Fruit fly (Drosophila melanogaster): ENCODE measurements around the gene Asator.

DNA sequence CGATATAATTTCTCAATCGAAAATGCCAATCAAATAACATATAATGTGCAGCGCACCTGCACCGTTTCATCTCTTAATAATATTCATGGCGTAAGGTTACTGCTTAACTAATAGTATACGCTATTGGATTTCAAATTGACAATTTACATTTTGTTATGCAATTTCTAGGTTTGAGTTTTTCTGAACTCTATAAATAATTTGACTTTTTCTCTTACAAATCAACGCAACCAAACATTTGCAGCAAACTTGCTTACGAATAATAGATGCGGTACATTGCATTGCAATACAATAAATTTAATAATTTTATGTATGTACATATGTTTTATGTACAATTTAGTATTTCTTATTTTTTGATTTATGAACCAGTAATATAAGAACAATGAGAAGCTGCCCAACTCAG lies 35.5 kb downstream of the Asator start:
- TF ChIP-seq salr (GFP tag; optimal IDR thresholded peaks at IDR 0.05) (no peak), CG11902 (GFP tag; optimal IDR thresholded peaks at IDR 0.05) (no peak), esn (GFP tag; optimal IDR thresholded peaks at IDR 0.05) (no peak), dac (GFP tag; optimal IDR thresholded peaks at IDR 0.05) (no peak), Eip93F (GFP tag; optimal IDR thresholded peaks at IDR 0.05) (no peak), Gug (GFP tag; IDR thresholded peaks at IDR 0.05) (no peak), CG11762 (GFP tag; optimal IDR thresholded peaks at IDR 0.05; ENCODE audit: insufficient read depth) (no peak), Sox102F (GFP tag; optimal IDR thresholded peaks at IDR 0.05) (no peak)
